Worm (Caenorhabditis elegans) whole organism, L4 larva: Measurements from ENCODE around the gene toh-1.

Source experiments
- T26A8.4 ChIP-seq: fragments of 200-800 bp; sonication (Bioruptor generic); IDR thresholded peaks from 2 replicates; pipeline ENCODE4 v1.3.6; 2022; ENCODE audit warnings: missing genetic modification characterization, missing compliant biosample characterization
- aha-1 ChIP-seq: fragments of 150-350 bp; peaks from one replicate; lab custom pipeline; 2014; ENCODE audit warnings: missing biosample characterization, missing genetic modification characterization
- ceh-44 ChIP-seq: fragments of 200-800 bp; sonication (Bioruptor generic); IDR thresholded peaks from 2 replicates; pipeline ENCODE4 v1.3.6; 2022; ENCODE audit warnings: missing genetic modification reagents, missing genetic modification characterization, missing compliant biosample characterization
- fkh-10 ChIP-seq: fragments of 150-350 bp; optimal IDR thresholded peaks from 2 replicates; lab custom pipeline; 2014; ENCODE audit warnings: missing biosample characterization, missing genetic modification reagents, missing genetic modification characterization
- hlh-30 ChIP-seq: sonication (generic microtip); optimal IDR thresholded peaks from 2 replicates; lab custom pipeline; 2017; ENCODE audit warnings: antibody characterized with exemption, mild to moderate bottlenecking, missing genetic modification characterization, missing compliant biosample characterization; ENCODE audit not compliant: insufficient read depth
- lin-15B ChIP-seq: fragments of 150-350 bp; sonication (generic microtip); optimal IDR thresholded peaks from 3 replicates; lab custom pipeline; 2014; ENCODE audit warnings: missing biosample characterization, missing genetic modification characterization
- lsy-2 ChIP-seq, 2 experiments: fragments of 150-350 bp in 1 of 2; sonication (generic microtip) in 1 of 2; optimal IDR thresholded peaks; 2 replicates each; lab custom pipeline; 2014 to 2017; ENCODE audit warnings: missing biosample characterization in 2 of 2, missing genetic modification characterization in 2 of 2
- nhr-77 ChIP-seq: fragments of 150-350 bp; optimal IDR thresholded peaks from 2 replicates; lab custom pipeline; 2014; ENCODE audit warnings: missing biosample characterization, missing genetic modification characterization
- pqm-1 ChIP-seq: sonication (generic microtip); optimal IDR thresholded peaks from 2 replicates; lab custom pipeline; 2017; ENCODE audit warnings: missing biosample characterization, missing genetic modification characterization

DNA sequence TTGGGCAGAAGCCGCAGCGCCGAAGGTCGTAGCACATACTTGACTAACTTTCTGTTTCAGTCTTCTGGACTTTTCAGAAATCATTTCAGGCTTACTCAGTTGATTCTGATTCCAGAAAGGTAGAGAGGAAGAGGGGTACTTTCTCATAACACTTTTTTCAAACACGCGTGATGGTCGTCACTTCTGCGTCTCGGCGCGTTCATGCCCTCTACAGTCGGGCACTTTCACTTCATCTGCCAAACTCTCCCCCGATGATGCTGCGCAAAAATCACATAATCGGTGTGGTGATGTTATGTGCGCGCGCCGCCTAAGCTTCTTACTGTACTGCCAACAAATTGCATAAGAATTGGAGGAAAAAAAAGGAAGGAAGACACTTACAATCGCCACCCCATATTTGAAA lies 1.2 kb downstream of the toh-1 start:
- TF ChIP-seq ceh-44 (GFP tag; lab: Robert Waterston, UW) (no peak), fkh-10 (no peak), lsy-2 (tag; optimal IDR thresholded peaks at IDR 0.05; lab: Kevin White, UChicago) (no peak), lin-15B (tag; lab: Kevin White, UChicago) (no peak), T26A8.4 (GFP tag; lab: Robert Waterston, UW) (no peak), nhr-77 (tag; lab: Kevin White, UChicago) (no peak), pqm-1 (tag; lab: Kevin White, UChicago) (no peak), aha-1 (tag; lab: Kevin White, UChicago) (no peak), hlh-30 (tag; lab: Kevin White, UChicago) (no peak)
